Worm (Caenorhabditis elegans): ENCODE data around the gene F36G9.7.
A peak's percentile ranks its signal among the peaks of the same experiment; 100 is the strongest.

DNA sequence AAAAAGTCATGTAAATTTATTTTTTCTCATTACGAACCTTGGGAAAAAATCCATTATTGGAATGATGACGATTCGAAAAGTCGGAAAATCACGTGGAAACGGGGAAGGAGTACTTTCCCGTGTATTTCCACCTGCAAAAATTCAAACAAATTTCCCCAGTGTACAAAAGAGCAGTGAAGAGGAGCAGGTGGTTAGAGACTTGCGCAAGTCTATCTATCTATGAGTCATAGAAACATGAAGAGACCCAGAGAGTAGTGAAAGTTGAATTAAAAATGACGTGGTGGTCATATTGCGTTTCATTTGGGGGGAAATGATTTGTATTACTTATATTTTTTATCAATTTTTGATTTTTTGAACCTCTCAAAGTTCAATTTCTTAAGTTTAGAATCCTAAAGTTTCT lies 30.9 kb upstream of the F36G9.7 start, which contains the start of gene nhr-50:
- TF ChIP-seq nhr-23 (tag; optimal IDR thresholded peaks at IDR 0.05), result peak; percentile 55
- no peak for TF ChIP-seq egl-27 (tag; optimal IDR thresholded peaks at IDR 0.05)
- TF ChIP-seq ztf-4 (tag; optimal IDR thresholded peaks at IDR 0.05), result no peak
- peak; percentile 80 for TF ChIP-seq elt-2 (tag; optimal IDR thresholded peaks at IDR 0.05)
- TF ChIP-seq ZK546.5 (tag; optimal IDR thresholded peaks at IDR 0.05), result no peak
- no peak for TF ChIP-seq snpc-4 (tag; optimal IDR thresholded peaks at IDR 0.05)
- no peak for TF ChIP-seq unc-39 (tag; optimal IDR thresholded peaks at IDR 0.05)
- TF ChIP-seq nhr-237 (tag; optimal IDR thresholded peaks at IDR 0.05), result no peak
